Worm (Caenorhabditis elegans): ENCODE data around the gene W03F9.1.

The W03F9.1 gene

DNA sequence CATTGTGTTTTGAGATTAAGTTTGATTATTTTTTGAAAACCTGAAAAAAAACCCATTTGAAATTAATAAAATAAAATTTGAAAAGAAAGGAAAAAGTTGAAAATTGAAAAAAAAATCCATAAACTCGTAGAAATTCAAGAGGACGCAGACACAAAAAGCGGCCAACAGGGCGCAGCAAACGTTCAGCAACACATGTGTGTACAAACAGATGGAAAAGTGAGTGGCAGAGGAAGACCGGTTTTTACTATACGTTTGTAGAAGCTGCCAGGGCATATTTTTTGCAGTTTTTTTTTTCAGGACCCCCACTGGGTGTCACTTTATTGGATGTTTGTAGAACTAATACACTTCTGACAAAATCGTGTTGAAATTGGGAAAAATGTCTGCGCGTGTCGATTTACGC is 3.8 kb downstream of the W03F9.1 start, which contains the start of gene cgp-1:
Gene cgp-1 (minus strand): TSS at position 40 of the 400 bp plus-strand sequence.
- no peak for TF ChIP-seq zip-2 (tag; optimal IDR thresholded peaks at IDR 0.05)
- TF ChIP-seq unc-130 (GFP tag; optimal IDR thresholded peaks at IDR 0.05): no peak
- no peak for TF ChIP-seq aly-2 (tag; optimal IDR thresholded peaks at IDR 0.05)
- no peak for TF ChIP-seq fkh-10 (GFP tag; optimal IDR thresholded peaks at IDR 0.05)
- TF ChIP-seq spr-3 (GFP tag; optimal IDR thresholded peaks at IDR 0.05): no peak
- TF ChIP-seq nhr-25 (tag; optimal IDR thresholded peaks at IDR 0.05; ENCODE audit: borderline replicate concordance, insufficient read depth): no peak
- no peak for TF ChIP-seq madf-9 (GFP tag; conservative IDR thresholded peaks at IDR 0.05)
- TF ChIP-seq nhr-77 (tag; optimal IDR thresholded peaks at IDR 0.05): no peak
- TF ChIP-seq snpc-4 (tag; optimal IDR thresholded peaks at IDR 0.05): no peak
- peak; percentile 46 for TF ChIP-seq mes-2 (tag; optimal IDR thresholded peaks at IDR 0.05; ENCODE audit: poor library complexity, severe bottlenecking)
- no peak for TF ChIP-seq ztf-11 (tag; optimal IDR thresholded peaks at IDR 0.05)
- no peak for TF ChIP-seq pqm-1 (tag; optimal IDR thresholded peaks at IDR 0.05)
- TF ChIP-seq gei-8 (GFP tag; optimal IDR thresholded peaks at IDR 0.05): no peak
- no peak for TF ChIP-seq cey-2 (tag; optimal IDR thresholded peaks at IDR 0.05; ENCODE audit: borderline replicate concordance, insufficient read depth)
- no peak for TF ChIP-seq mxl-2 (GFP tag; conservative IDR thresholded peaks at IDR 0.05)
- TF ChIP-seq duxl-1 (tag; optimal IDR thresholded peaks at IDR 0.05; ENCODE audit: poor library complexity): no peak
- TF ChIP-seq mdl-1 (tag; optimal IDR thresholded peaks at IDR 0.05): peak in 1 of 2 experiments; percentile 38
- TF ChIP-seq daf-12 (tag; optimal IDR thresholded peaks at IDR 0.05): no peak
- TF ChIP-seq ceh-44 (GFP tag; IDR thresholded peaks at IDR 0.05): no peak
- no peak for TF ChIP-seq F37D6.2 (tag; optimal IDR thresholded peaks at IDR 0.05)
- no peak for TF ChIP-seq ceh-82 (tag; optimal IDR thresholded peaks at IDR 0.05)
- no peak for TF ChIP-seq ZK337.2 (GFP tag; IDR thresholded peaks at IDR 0.05)
- TF ChIP-seq lin-38 (GFP tag; IDR thresholded peaks at IDR 0.05): peak; percentile 32
- TF ChIP-seq ceh-32 (tag; optimal IDR thresholded peaks at IDR 0.05; ENCODE audit: poor library complexity): no peak
- TF ChIP-seq nhr-48 (tag; optimal IDR thresholded peaks at IDR 0.05): no peak
- TF ChIP-seq hmg-1.1 (GFP tag; IDR thresholded peaks at IDR 0.05): 0 out of 2 replicates have a peak, but pooled peaks have one; percentile 26
- no peak for TF ChIP-seq F44E2.7 (GFP tag; IDR thresholded peaks at IDR 0.05)
- no peak for TF ChIP-seq lin-39 (tag; optimal IDR thresholded peaks at IDR 0.05)
- no peak for TF ChIP-seq skn-1 (tag; optimal IDR thresholded peaks at IDR 0.05)
- TF ChIP-seq snpc-1.2 (GFP tag; IDR thresholded peaks at IDR 0.05): no peak
- TF ChIP-seq Y48G9A.11 (GFP tag; IDR thresholded peaks at IDR 0.05): no peak
- no peak for TF ChIP-seq dmd-6 (GFP tag; IDR thresholded peaks at IDR 0.05)
- TF ChIP-seq nhr-11 (tag; optimal IDR thresholded peaks at IDR 0.05): no peak
- no peak for TF ChIP-seq ceh-62 (tag; optimal IDR thresholded peaks at IDR 0.05)
- TF ChIP-seq ama-1 (optimal IDR thresholded peaks at IDR 0.05): no peak
- no peak for TF ChIP-seq zip-11 (GFP tag; IDR thresholded peaks at IDR 0.05)
- TF ChIP-seq dmd-9 (GFP tag; IDR thresholded peaks at IDR 0.05): no peak
- TF ChIP-seq nhr-237 (tag; optimal IDR thresholded peaks at IDR 0.05): no peak
- no peak for TF ChIP-seq F49E8.2 (tag; optimal IDR thresholded peaks at IDR 0.05; ENCODE audit: borderline replicate concordance)
- no peak for TF ChIP-seq aha-1 (tag)
- TF ChIP-seq mep-1 (tag; optimal IDR thresholded peaks at IDR 0.05): peak; percentile 42
- peak; percentile 26 for TF ChIP-seq dpl-1 (GFP tag; optimal IDR thresholded peaks at IDR 0.05)
- TF ChIP-seq nhr-28 (tag; optimal IDR thresholded peaks at IDR 0.05): peak; percentile 30
- TF ChIP-seq nhr-41 (GFP tag; IDR thresholded peaks at IDR 0.05): no peak
- TF ChIP-seq lin-29 (GFP tag; IDR thresholded peaks at IDR 0.05): no peak
- no peak for TF ChIP-seq saeg-2 (GFP tag; IDR thresholded peaks at IDR 0.05)
- no peak for TF ChIP-seq nhr-10 (tag; optimal IDR thresholded peaks at IDR 0.05)
- no peak for TF ChIP-seq daf-16 (GFP tag; optimal IDR thresholded peaks at IDR 0.05)
- TF ChIP-seq daf-16 (tag; optimal IDR thresholded peaks at IDR 0.05): peak; percentile 45
- no peak for TF ChIP-seq tra-1 (GFP tag; IDR thresholded peaks at IDR 0.05)
- peak; percentile 62 for TF ChIP-seq mxl-3 (GFP tag; optimal IDR thresholded peaks at IDR 0.05)
- no peak for TF ChIP-seq dve-1 (tag; optimal IDR thresholded peaks at IDR 0.05; ENCODE audit: insufficient read depth)
- no peak for TF ChIP-seq ceh-28 (tag; optimal IDR thresholded peaks at IDR 0.05)
